In the genomic region with DNA sequence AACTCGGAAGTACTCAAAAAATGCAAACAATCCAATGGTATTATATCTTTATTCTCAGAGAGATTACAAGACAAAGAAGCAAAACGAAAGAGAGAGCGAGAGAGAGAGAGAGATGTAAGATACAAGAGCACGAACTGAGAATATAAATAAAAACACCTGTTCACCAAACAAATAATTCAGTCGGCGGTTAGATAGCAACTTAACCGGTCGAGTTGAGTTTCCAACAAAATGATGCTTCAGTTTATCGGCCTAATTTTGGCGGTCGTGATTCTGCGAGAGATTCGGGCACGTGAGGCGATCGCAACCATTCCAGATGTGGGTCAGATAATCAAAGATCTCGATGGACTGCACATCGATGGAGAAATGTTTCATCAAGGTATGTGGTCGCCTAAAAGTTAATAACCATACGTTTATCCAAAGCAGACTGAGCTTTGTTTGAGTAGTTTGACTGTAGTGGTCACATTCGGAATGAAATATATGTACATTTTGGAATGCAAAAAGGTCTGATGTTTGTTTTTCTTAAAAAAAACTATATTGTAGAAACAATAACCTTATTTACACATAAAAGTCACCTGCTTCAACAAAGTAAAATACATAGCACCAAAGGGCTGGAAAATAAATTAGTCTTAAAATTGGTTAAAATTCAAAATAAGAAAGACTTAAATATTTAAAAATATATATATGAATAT, we compare ENCODE assay signal across 2 fruit fly cellular contexts.
A peak's percentile ranks its signal among the peaks of the same experiment; 100 is the strongest.
TF ChIP-seq lines count a peak whose summit lies in the region.

Gene CG14118 (plus strand): TSS at position 174 of the 689 bp plus-strand sequence.

- no peak for TF ChIP-seq CTCF in whole organism, embryonic (GFP tag; optimal IDR thresholded peaks at IDR 0.05; lab: Kevin White, UChicago)

TF ChIP-seq in whole organism, embryonic, 481 proteins besides CTCF, POLR2A, EP300 and RAD21 (continues in another document):
- TF ChIP-seq trh (GFP tag; optimal IDR thresholded peaks at IDR 0.05; lab: Kevin White, UChicago) (no peak), Med (GFP tag; lab: Kevin White, UChicago) (peak; percentile 68), CG16779 (GFP tag; IDR thresholded peaks at IDR 0.05; lab: Robert Waterston, UW) (no peak), MBD-R2 (GFP tag; IDR thresholded peaks at IDR 0.05; lab: Robert Waterston, UW) (no peak), Hmx (GFP tag; optimal IDR thresholded peaks at IDR 0.05; lab: Kevin White, UChicago) (no peak), Bgb (GFP tag; IDR thresholded peaks at IDR 0.05; lab: Robert Waterston, UW; ENCODE audit: partially characterized antibody) (no peak), knrl (GFP tag; IDR thresholded peaks at IDR 0.05; lab: Robert Waterston, UW; ENCODE audit: partially characterized antibody) (no peak), fd3F (GFP tag; optimal IDR thresholded peaks at IDR 0.05; lab: Kevin White, UChicago) (peak; percentile 61), pho (GFP tag; optimal IDR thresholded peaks at IDR 0.05; lab: Kevin White, UChicago) (peak; percentile 26), Mes4 (GFP tag; optimal IDR thresholded peaks at IDR 0.05; lab: Kevin White, UChicago) (no peak), CG6791 (GFP tag; IDR thresholded peaks at IDR 0.05; lab: Robert Waterston, UW; ENCODE audit: partially characterized antibody) (no peak), nmo (GFP tag; optimal IDR thresholded peaks at IDR 0.05; lab: Kevin White, UChicago) (no peak), Fer3 (tag; optimal IDR thresholded peaks at IDR 0.05; lab: Kevin White, UChicago) (peak; percentile 34), CG10654 (GFP tag; optimal IDR thresholded peaks at IDR 0.05; lab: Kevin White, UChicago) (no peak), CG12769 (tag; optimal IDR thresholded peaks at IDR 0.05; lab: Kevin White, UChicago) (peak; percentile 68), CG16863 (GFP tag; optimal IDR thresholded peaks at IDR 0.05; lab: Kevin White, UChicago) (no peak), Dll (GFP tag; IDR thresholded peaks at IDR 0.05; lab: Robert Waterston, UW; ENCODE audit: partially characterized antibody) (no peak), CG1832 (GFP tag; optimal IDR thresholded peaks at IDR 0.05; lab: Kevin White, UChicago) (no peak), CG17361 (GFP tag; IDR thresholded peaks at IDR 0.05; lab: Robert Waterston, UW) (no peak), Dek (tag; optimal IDR thresholded peaks at IDR 0.05; lab: Kevin White, UChicago) (peak; percentile 6), Dp (GFP tag; optimal IDR thresholded peaks at IDR 0.05; lab: Kevin White, UChicago) (no peak), CG6813 (GFP tag; optimal IDR thresholded peaks at IDR 0.05; lab: Kevin White, UChicago) (no peak), ken (GFP tag; IDR thresholded peaks at IDR 0.05; lab: Robert Waterston, UW) (no peak), Max (GFP tag; optimal IDR thresholded peaks at IDR 0.05; lab: Kevin White, UChicago) (no peak), CG9817 (tag; optimal IDR thresholded peaks at IDR 0.05; lab: Kevin White, UChicago) (peak; percentile 21), CoRest (tag; optimal IDR thresholded peaks at IDR 0.05; lab: Kevin White, UChicago) (peak; percentile 29), CG10209 (GFP tag; optimal IDR thresholded peaks at IDR 0.05; lab: Kevin White, UChicago) (peak; percentile 53), Ravus (GFP tag; IDR thresholded peaks at IDR 0.05; lab: Robert Waterston, UW) (no peak), Mad (GFP tag; optimal IDR thresholded peaks at IDR 0.05; lab: Kevin White, UChicago) (no peak), CG11247 (GFP tag; IDR thresholded peaks at IDR 0.05; lab: Robert Waterston, UW) (0 out of 2 replicates have a peak, but pooled peaks have one; percentile 24), CG9932 (GFP tag; IDR thresholded peaks at IDR 0.05; lab: Robert Waterston, UW) (no peak), CG2889 (GFP tag; IDR thresholded peaks at IDR 0.05; lab: Robert Waterston, UW) (no peak), en (GFP tag; optimal IDR thresholded peaks at IDR 0.05; lab: Kevin White, UChicago) (no peak), Sox102F (GFP tag; optimal IDR thresholded peaks at IDR 0.05; lab: Kevin White, UChicago) (peak; percentile 28), wor (GFP tag; IDR thresholded peaks at IDR 0.05; lab: Robert Waterston, UW) (no peak), sd (tag; optimal IDR thresholded peaks at IDR 0.05; lab: Kevin White, UChicago) (peak; percentile 38), CG31441 (GFP tag; IDR thresholded peaks at IDR 0.05; lab: Robert Waterston, UW) (no peak), cg (GFP tag; optimal IDR thresholded peaks at IDR 0.05; lab: Kevin White, UChicago) (peak; percentile 23), PHDP (tag; optimal IDR thresholded peaks at IDR 0.05; lab: Kevin White, UChicago) (peak; percentile 54), crp (GFP tag; optimal IDR thresholded peaks at IDR 0.05; lab: Kevin White, UChicago) (no peak), CG9797 (GFP tag; optimal IDR thresholded peaks at IDR 0.05; lab: Kevin White, UChicago) (no peak), CG6683 (GFP tag; optimal IDR thresholded peaks at IDR 0.05; lab: Kevin White, UChicago) (no peak)

TF ChIP-seq in whole organism, prepupa, 60 proteins besides CTCF, POLR2A, EP300 and RAD21:
- TF ChIP-seq CG9139 (GFP tag; optimal IDR thresholded peaks at IDR 0.05; lab: Kevin White, UChicago) (no peak), fkh (GFP tag; optimal IDR thresholded peaks at IDR 0.05; lab: Kevin White, UChicago) (peak; percentile 47), dsx (GFP tag; optimal IDR thresholded peaks at IDR 0.05; lab: Kevin White, UChicago; ENCODE audit: poor library complexity, severe bottlenecking) (no peak), Sox14 (GFP tag; optimal IDR thresholded peaks at IDR 0.05; lab: Kevin White, UChicago) (peak; percentile 32), Blimp-1 (GFP tag; optimal IDR thresholded peaks at IDR 0.05; lab: Kevin White, UChicago) (no peak), vri (GFP tag; optimal IDR thresholded peaks at IDR 0.05; lab: Kevin White, UChicago) (no peak), Eip78C (GFP tag; lab: Kevin White, UChicago) (no peak), CG15336 (GFP tag; IDR thresholded peaks at IDR 0.05; lab: Robert Waterston, UW) (no peak)
TF ChIP-seq in whole organism, prepupa: peak in this region for 2.

Comparison
In these comparisons a context has a peak if more than half of its experiments do, and no peak if none do; other contexts are left out.
1. Of the 7 proteins assayed by ChIP-seq in both whole organism, embryonic and whole organism, prepupa: peak only in whole organism, embryonic: Sox102F; only in whole organism, prepupa: none; in both: none; in neither: 6.